Fruit fly (Drosophila melanogaster): ENCODE results near the gene Uch.

Uch gene

dm6 chr2L:2179366-2179765, 34.6 kb downstream of the Uch start (continued):
- TF ChIP-seq CG3995 (GFP tag; optimal IDR thresholded peaks at IDR 0.05) (peak; percentile 37), CG4282 (GFP tag; optimal IDR thresholded peaks at IDR 0.05) (peak; percentile 57), Nf-YB (GFP tag; optimal IDR thresholded peaks at IDR 0.05) (peak; percentile 46), CG3726 (GFP tag; IDR thresholded peaks at IDR 0.05) (no peak), CG15601 (tag; optimal IDR thresholded peaks at IDR 0.05) (peak; percentile 16), CG12299 (tag; optimal IDR thresholded peaks at IDR 0.05) (peak; percentile 40), CG6254 (GFP tag; optimal IDR thresholded peaks at IDR 0.05) (peak; percentile 23), slp2 (GFP tag; optimal IDR thresholded peaks at IDR 0.05) (peak; percentile 75), Asciz (GFP tag; optimal IDR thresholded peaks at IDR 0.05) (peak; percentile 22), dpn (GFP tag; optimal IDR thresholded peaks at IDR 0.05) (peak; percentile 78 to 85), aop (GFP tag; IDR thresholded peaks at IDR 0.05) (0 out of 2 replicates have a peak, but pooled peaks have one; percentile 5), CG11398 (GFP tag; optimal IDR thresholded peaks at IDR 0.05) (peak; percentile 58), HLH54F (GFP tag; optimal IDR thresholded peaks at IDR 0.05) (peak; percentile 83), Hand (GFP tag; optimal IDR thresholded peaks at IDR 0.05) (peak; percentile 60), CG6654 (GFP tag; optimal IDR thresholded peaks at IDR 0.05) (peak; percentile 12), Poxn (GFP tag; IDR thresholded peaks at IDR 0.05) (no peak), Spps (tag; optimal IDR thresholded peaks at IDR 0.05) (no peak), wdn (GFP tag; IDR thresholded peaks at IDR 0.05) (peak; percentile 65), ems (GFP tag; optimal IDR thresholded peaks at IDR 0.05) (peak; percentile 56), ind (GFP tag; optimal IDR thresholded peaks at IDR 0.05) (peak; percentile 87), lola (GFP tag; optimal IDR thresholded peaks at IDR 0.05) (no peak), Hr78 (GFP tag; optimal IDR thresholded peaks at IDR 0.05) (no peak), wek (GFP tag; optimal IDR thresholded peaks at IDR 0.05) (peak; percentile 32), Max (GFP tag; optimal IDR thresholded peaks at IDR 0.05) (peak; percentile 7), chinmo (GFP tag; IDR thresholded peaks at IDR 0.05; ENCODE audit: partially characterized antibody) (no peak; the same call in 3 of the 4 replicates), ab (GFP tag; optimal IDR thresholded peaks at IDR 0.05) (no peak), pita (GFP tag; optimal IDR thresholded peaks at IDR 0.05) (no peak), CG2712 (tag; optimal IDR thresholded peaks at IDR 0.05) (peak; percentile 81), Mrtf (GFP tag; IDR thresholded peaks at IDR 0.05) (peak; percentile 68), Pdp1 (GFP tag; optimal IDR thresholded peaks at IDR 0.05) (peak; percentile 73 to 82), CG1602 (GFP tag; optimal IDR thresholded peaks at IDR 0.05) (peak; percentile 40), CTCF (GFP tag; optimal IDR thresholded peaks at IDR 0.05) (no peak), ro (GFP tag; IDR thresholded peaks at IDR 0.05) (no peak; the same call in 1 of the 2 replicates), CG6175 (GFP tag; IDR thresholded peaks at IDR 0.05) (0 out of 3 replicates have a peak, but pooled peaks have one; percentile 48), Deaf1 (tag; optimal IDR thresholded peaks at IDR 0.05) (peak; percentile 16), zfh2 (GFP tag; optimal IDR thresholded peaks at IDR 0.05) (peak; percentile 83), ftz-f1 (GFP tag; optimal IDR thresholded peaks at IDR 0.05) (no peak), CG34224 (GFP tag; IDR thresholded peaks at IDR 0.05; ENCODE audit: partially characterized antibody) (no peak), stwl (tag; optimal IDR thresholded peaks at IDR 0.05) (no peak), rib (GFP tag; IDR thresholded peaks at IDR 0.05) (peak; percentile 83), CG11723 (GFP tag; optimal IDR thresholded peaks at IDR 0.05) (peak; percentile 51), sqz (GFP tag; optimal IDR thresholded peaks at IDR 0.05) (no peak), fd102C (GFP tag; optimal IDR thresholded peaks at IDR 0.05) (no peak), sim (GFP tag; IDR thresholded peaks at IDR 0.05) (no peak), Ptx1 (GFP tag; IDR thresholded peaks at IDR 0.05) (peak; percentile 83), H15 (GFP tag; IDR thresholded peaks at IDR 0.05) (peak; percentile 58; the same call in 2 of the 3 replicates), disco-r (GFP tag; optimal IDR thresholded peaks at IDR 0.05) (peak; percentile 59), CG11093 (GFP tag; IDR thresholded peaks at IDR 0.05) (peak; percentile 61; the same call in 1 of the 3 replicates), row (GFP tag; IDR thresholded peaks at IDR 0.05) (peak; percentile 76), CG17359 (tag; optimal IDR thresholded peaks at IDR 0.05) (peak; percentile 80), CG1832 (GFP tag; optimal IDR thresholded peaks at IDR 0.05) (no peak)
